Fruit fly (Drosophila melanogaster): ENCODE measurements around the gene Pop2.

- TF ChIP-seq CG1620 (GFP tag; optimal IDR thresholded peaks at IDR 0.05) (no peak), tj (GFP tag; optimal IDR thresholded peaks at IDR 0.05) (no peak), CG7101 (tag; optimal IDR thresholded peaks at IDR 0.05) (no peak), Mnt (GFP tag; optimal IDR thresholded peaks at IDR 0.05) (no peak), CG5204 (GFP tag; optimal IDR thresholded peaks at IDR 0.05) (no peak), cnc (optimal IDR thresholded peaks at IDR 0.05) (no peak), bab1 (GFP tag; optimal IDR thresholded peaks at IDR 0.05) (no peak), CG33017 (tag; optimal IDR thresholded peaks at IDR 0.05) (no peak)
Measured at dm6 chr3L:11974605-11975004, 28.1 kb downstream of the Pop2 start, which contains the start of gene CG14125.

Measured in whole organism, adult.